Worm (Caenorhabditis elegans) whole organism, early embryonic: ENCODE results near the gene C49A9.6.

ENCODE experiments used
- B0310.2 ChIP-seq: sonication (generic microtip); optimal IDR thresholded peaks from 2 replicates; lab custom pipeline; 2016; ENCODE audit warnings: mild to moderate bottlenecking, missing genetic modification characterization, missing compliant biosample characterization
- F13C5.2 ChIP-seq: sonication (generic microtip); optimal IDR thresholded peaks from 2 replicates; lab custom pipeline; 2017; ENCODE audit warnings: mild to moderate bottlenecking, missing genetic modification characterization, inconsistent platforms, missing compliant biosample characterization
- ama-1 ChIP-seq: fragments of 150-350 bp; optimal IDR thresholded peaks from 2 replicates; lab custom pipeline; 2014
- ceh-13 ChIP-seq: fragments of 200-800 bp; sonication (Bioruptor generic); optimal IDR thresholded peaks from 2 replicates; lab custom pipeline; 2018; ENCODE audit warnings: mild to moderate bottlenecking, missing genetic modification characterization, missing compliant biosample characterization
- ceh-36 ChIP-seq: sonication (generic microtip); optimal IDR thresholded peaks from 2 replicates; lab custom pipeline; 2016; ENCODE audit warnings: missing genetic modification characterization, inconsistent platforms, missing compliant biosample characterization
- ets-7 ChIP-seq: sonication (generic microtip); optimal IDR thresholded peaks from 2 replicates; lab custom pipeline; 2016; ENCODE audit warnings: missing genotype, missing genetic modification characterization, missing compliant biosample characterization
- flt-1 ChIP-seq: fragments of 200-800 bp; sonication (Bioruptor generic); IDR thresholded peaks from 2 replicates; pipeline ENCODE4 v1.3.6; 2022; ENCODE audit warnings: missing genetic modification characterization, missing compliant biosample characterization
- hmg-4 ChIP-seq: fragments of 200-800 bp; sonication (Bioruptor generic); optimal IDR thresholded peaks from 2 replicates; lab custom pipeline; 2018; ENCODE audit warnings: mild to moderate bottlenecking, missing genetic modification characterization, missing compliant biosample characterization
- hnd-1 ChIP-seq: sonication (generic microtip); optimal IDR thresholded peaks from 2 replicates; lab custom pipeline; 2016; ENCODE audit warnings: missing genetic modification characterization, missing compliant biosample characterization
- pes-1 ChIP-seq: fragments of 200-800 bp; sonication (Bioruptor generic); IDR thresholded peaks from 2 replicates; pipeline ENCODE4 v1.3.6; 2022; ENCODE audit warnings: missing genetic modification reagents, missing genetic modification characterization, missing compliant biosample characterization
- scrt-1 ChIP-seq: fragments of 200-800 bp; sonication (Bioruptor generic); IDR thresholded peaks from 2 replicates; pipeline ENCODE4 v1.3.6; 2022; ENCODE audit warnings: missing genetic modification characterization, missing compliant biosample characterization
- sea-1 ChIP-seq: fragments of 200-800 bp; sonication (Bioruptor generic); conservative IDR thresholded peaks from 2 replicates; pipeline ENCODE4 v1.3.6; 2022; ENCODE audit warnings: missing genetic modification characterization, missing compliant biosample characterization
- tbx-11 ChIP-seq: fragments of 200-800 bp; sonication (Bioruptor generic); IDR thresholded peaks from 2 replicates; pipeline ENCODE4 v1.3.6; 2022; ENCODE audit warnings: missing genetic modification characterization, missing compliant biosample characterization
- tra-4 ChIP-seq: sonication (generic microtip); optimal IDR thresholded peaks from 2 replicates; lab custom pipeline; 2017; ENCODE audit warnings: missing genetic modification characterization, missing compliant biosample characterization

DNA sequence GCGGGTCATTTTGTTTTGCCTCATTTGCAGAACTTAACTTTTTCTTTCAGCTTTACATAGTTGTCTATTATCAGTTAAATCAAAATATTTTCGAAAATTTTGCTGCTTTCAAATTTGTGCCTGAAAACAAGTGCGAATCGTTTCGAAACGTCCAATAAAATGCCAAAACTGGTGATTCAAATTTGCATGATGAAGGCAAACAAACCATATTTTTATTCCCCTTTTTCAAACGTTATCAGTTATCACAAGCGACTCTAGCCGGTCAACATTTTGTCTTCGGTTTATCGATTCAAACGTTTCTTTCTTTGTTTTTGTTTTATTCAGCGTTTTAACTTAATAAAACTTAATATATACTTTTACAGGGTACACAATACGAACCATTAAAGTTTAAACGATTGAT lies at the start of gene C49A9.6, which contains the start of gene ugt-24:
- TF ChIP-seq B0310.2 (tag; lab: Kevin White, UChicago) = no peak
- no peak for TF ChIP-seq tbx-11 (GFP tag; lab: Robert Waterston, UW)
- no peak for TF ChIP-seq ets-7
- TF ChIP-seq ceh-36 (tag; lab: Kevin White, UChicago) = no peak
- TF ChIP-seq flt-1 = no peak
- TF ChIP-seq hmg-4 (GFP tag; lab: Kevin White, UChicago) = no peak
- no peak for TF ChIP-seq ama-1
- TF ChIP-seq scrt-1 = no peak
- no peak for TF ChIP-seq F13C5.2 (tag; lab: Kevin White, UChicago)
- no peak for TF ChIP-seq sea-1 (GFP tag; lab: Robert Waterston, UW)
- TF ChIP-seq pes-1 (GFP tag; lab: Robert Waterston, UW) = no peak
- TF ChIP-seq ceh-13 (GFP tag; lab: Kevin White, UChicago) = no peak
- TF ChIP-seq tra-4 (tag; lab: Kevin White, UChicago) = no peak
- TF ChIP-seq hnd-1 (tag; lab: Kevin White, UChicago) = no peak
